Worm (Caenorhabditis elegans): ENCODE data around the gene Y105C5B.8.

- TF ChIP-seq flt-1 (GFP tag; IDR thresholded peaks at IDR 0.05): no peak
- no peak for TF ChIP-seq ref-1 (GFP tag; conservative IDR thresholded peaks at IDR 0.05)
- TF ChIP-seq med-1 (GFP tag; optimal IDR thresholded peaks at IDR 0.05; ENCODE audit: insufficient read depth): no peak
Observed at ce11 chrIV:15883922-15884321, 42.7 kb downstream of the Y105C5B.8 start, which contains the start of gene Y105C5B.3.

Data from whole organism, midembryonic.